Fruit fly (Drosophila melanogaster) whole organism, prepupa: ENCODE data around the gene CG2129.

Source experiments
- CG11902 ChIP-seq: fragments of 200-800 bp; sonication (Bioruptor generic); optimal IDR thresholded peaks from 3 replicates; lab custom pipeline; 2016; ENCODE audit warnings: missing biosample characterization, missing genetic modification characterization
- CG16779 ChIP-seq: fragments of 200-800 bp; sonication (Bioruptor generic); optimal IDR thresholded peaks from 3 replicates; lab custom pipeline; 2017; ENCODE audit warnings: missing biosample characterization, mild to moderate bottlenecking, missing genetic modification characterization
- CG6792 ChIP-seq: fragments of 200-800 bp; sonication (Bioruptor generic); optimal IDR thresholded peaks from 3 replicates; lab custom pipeline; 2016; ENCODE audit warnings: missing biosample characterization, missing genetic modification characterization
- CG6808 ChIP-seq: fragments of 200-800 bp; sonication (Bioruptor generic); optimal IDR thresholded peaks from 3 replicates; lab custom pipeline; 2017; ENCODE audit warnings: missing biosample characterization, missing genetic modification characterization, mild to moderate bottlenecking, moderate library complexity, missing genetic modification reagents
- Gug ChIP-seq: fragments of 200-800 bp; sonication (Bioruptor generic); IDR thresholded peaks from 2 replicates; pipeline ENCODE4 v1.3.6; 2022; ENCODE audit warnings: missing biosample characterization, missing genetic modification characterization
- OdsH ChIP-seq: fragments of 200-800 bp; sonication (Bioruptor generic); optimal IDR thresholded peaks from 3 replicates; lab custom pipeline; 2016; ENCODE audit warnings: missing biosample characterization, missing genetic modification characterization
- Sox14 ChIP-seq: fragments of 200-800 bp; sonication (Bioruptor generic); optimal IDR thresholded peaks from 3 replicates; lab custom pipeline; 2016; ENCODE audit warnings: missing biosample characterization, missing genetic modification characterization
- fkh ChIP-seq: fragments of 200-800 bp; sonication (Bioruptor generic); optimal IDR thresholded peaks from 3 replicates; lab custom pipeline; 2017; ENCODE audit warnings: missing biosample characterization, mild to moderate bottlenecking, missing genetic modification characterization, moderate library complexity

DNA sequence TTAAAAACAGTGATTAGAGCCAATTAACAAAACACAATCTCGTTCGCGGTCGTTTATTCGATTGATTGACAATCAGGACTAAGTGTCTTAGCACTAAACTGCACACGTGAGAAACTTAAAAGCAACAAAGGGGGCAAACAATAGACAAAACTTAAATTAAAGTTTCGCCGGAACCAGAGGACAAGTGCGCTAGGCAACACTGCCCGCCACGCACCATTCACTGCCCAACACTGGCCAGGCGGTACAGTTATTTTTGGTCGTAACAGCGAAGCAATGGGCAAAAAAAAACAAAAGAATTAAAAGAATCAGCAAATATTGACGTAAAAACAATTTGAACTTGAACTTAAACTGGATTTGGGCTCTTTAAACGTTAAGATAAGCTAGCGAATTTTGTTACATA, 8.4 kb upstream of the CG2129 start:
- TF ChIP-seq CG16779 (tag; lab: Kevin White, UChicago) (no peak), fkh (GFP tag; lab: Kevin White, UChicago) (no peak), CG11902 (no peak), OdsH (GFP tag; lab: Kevin White, UChicago) (no peak), Sox14 (GFP tag; lab: Kevin White, UChicago) (no peak), CG6792 (GFP tag; lab: Kevin White, UChicago) (no peak), Gug (GFP tag; lab: Robert Waterston, UW) (no peak), CG6808 (GFP tag; lab: Kevin White, UChicago) (no peak)
